Fruit fly (Drosophila melanogaster): ENCODE measurements around the gene CG2004.
A peak's percentile ranks its signal among the peaks of the same experiment; 100 is the strongest.

The CG2004 gene

DNA sequence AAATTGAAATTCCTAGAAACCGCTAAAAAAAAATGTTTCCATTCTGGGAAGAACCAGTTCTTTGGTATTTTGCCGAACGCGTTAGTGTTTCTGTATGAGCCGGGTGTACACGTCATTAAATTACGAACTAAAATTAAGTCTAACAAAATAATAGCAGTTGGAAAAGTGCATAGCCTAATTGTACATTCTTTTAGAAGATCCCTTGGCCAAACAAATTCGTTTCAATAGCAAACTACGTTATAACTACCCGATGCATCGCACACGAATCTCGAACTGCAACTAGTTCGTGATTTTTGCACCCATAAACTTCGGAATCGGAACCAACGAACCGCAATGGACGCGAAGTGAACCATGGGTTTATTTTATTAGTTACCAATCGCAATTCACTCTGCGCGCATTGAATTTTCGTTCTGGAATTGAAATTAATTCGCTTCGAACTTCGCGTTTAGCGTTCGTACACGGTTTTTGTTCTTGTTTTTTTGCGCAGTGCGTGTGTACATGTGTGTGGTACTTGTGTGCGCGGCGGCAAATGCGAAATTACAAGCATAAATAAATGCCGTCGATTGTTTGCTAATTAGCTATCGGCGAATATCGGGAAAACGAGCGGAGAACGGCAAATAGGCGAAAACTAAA is 33.4 kb downstream of the CG2004 start, which contains the start of gene CAH3 (continued):
- peak; percentile 91 for TF ChIP-seq Sox15 (GFP tag; optimal IDR thresholded peaks at IDR 0.05)
- TF ChIP-seq CG6854 (GFP tag; optimal IDR thresholded peaks at IDR 0.05), result peak; percentile 89
- peak; percentile 96 for TF ChIP-seq pdm3 (GFP tag; optimal IDR thresholded peaks at IDR 0.05)
- peak; percentile 96 for TF ChIP-seq esn (GFP tag; optimal IDR thresholded peaks at IDR 0.05)
- peak; percentile 96 for TF ChIP-seq CG32006 (GFP tag; optimal IDR thresholded peaks at IDR 0.05)
- TF ChIP-seq CG6163 (GFP tag; IDR thresholded peaks at IDR 0.05), result peak; percentile 96
- TF ChIP-seq vri (GFP tag; optimal IDR thresholded peaks at IDR 0.05), result peak; percentile 89
- peak; percentile 94 for TF ChIP-seq fd59A (GFP tag; optimal IDR thresholded peaks at IDR 0.05)
- peak; percentile 77 for TF ChIP-seq fd85E (GFP tag; optimal IDR thresholded peaks at IDR 0.05)
- TF ChIP-seq cyc (GFP tag; optimal IDR thresholded peaks at IDR 0.05), result peak; percentile 95
- TF ChIP-seq CG11294 (GFP tag; IDR thresholded peaks at IDR 0.05), result peak; percentile 89
- TF ChIP-seq CG16779 (tag; optimal IDR thresholded peaks at IDR 0.05), result peak; percentile 90
- peak; percentile 94 for TF ChIP-seq Smox (GFP tag; optimal IDR thresholded peaks at IDR 0.05)
- TF ChIP-seq dsx (GFP tag; optimal IDR thresholded peaks at IDR 0.05; ENCODE audit: poor library complexity, severe bottlenecking), result peak; percentile 93
- peak; percentile 95 for TF ChIP-seq Sox102F (GFP tag; optimal IDR thresholded peaks at IDR 0.05)
- peak; percentile 96 for TF ChIP-seq topi (GFP tag; optimal IDR thresholded peaks at IDR 0.05)
- peak; percentile 95 for TF ChIP-seq OdsH (GFP tag; optimal IDR thresholded peaks at IDR 0.05)
- TF ChIP-seq Hr38 (GFP tag; optimal IDR thresholded peaks at IDR 0.05), result no peak
- peak; percentile 95 for TF ChIP-seq CG1621 (tag; optimal IDR thresholded peaks at IDR 0.05)
- peak; percentile 93 for TF ChIP-seq net (GFP tag; optimal IDR thresholded peaks at IDR 0.05)
- peak; percentile 92 for TF ChIP-seq CG9139 (GFP tag; optimal IDR thresholded peaks at IDR 0.05)
- peak; percentile 89 to 94 for TF ChIP-seq salr (GFP tag; optimal IDR thresholded peaks at IDR 0.05)

dm6 chrX:8677434-8677833 is 37.3 kb downstream of the CG2004 start:
- TF ChIP-seq CG16779 (tag; optimal IDR thresholded peaks at IDR 0.05), result peak; percentile 61
- TF ChIP-seq svp (GFP tag), result peak; percentile 96
- TF ChIP-seq dsx (GFP tag; optimal IDR thresholded peaks at IDR 0.05; ENCODE audit: poor library complexity, severe bottlenecking), result peak; percentile 82
- peak; percentile 89 for TF ChIP-seq Eip75B (GFP tag; optimal IDR thresholded peaks at IDR 0.05)
- TF ChIP-seq CG3032 (tag; optimal IDR thresholded peaks at IDR 0.05), result peak; percentile 77
- TF ChIP-seq CG6163 (GFP tag; IDR thresholded peaks at IDR 0.05), result peak; percentile 89
- peak; percentile 28 for TF ChIP-seq Sox14 (GFP tag; optimal IDR thresholded peaks at IDR 0.05)
- peak; percentile 21 for TF ChIP-seq achi (GFP tag; optimal IDR thresholded peaks at IDR 0.05)
- TF ChIP-seq eg (GFP tag; IDR thresholded peaks at IDR 0.05), result peak; percentile 96
- TF ChIP-seq Hr38 (GFP tag; optimal IDR thresholded peaks at IDR 0.05), result no peak
- no peak for TF ChIP-seq net (GFP tag; optimal IDR thresholded peaks at IDR 0.05)
- no peak for TF ChIP-seq Ets21C (GFP tag; optimal IDR thresholded peaks at IDR 0.05)
- TF ChIP-seq acj6 (GFP tag; optimal IDR thresholded peaks at IDR 0.05), result peak; percentile 27
- peak; percentile 50 for TF ChIP-seq CG31627 (GFP tag; optimal IDR thresholded peaks at IDR 0.05)
- no peak for TF ChIP-seq fd85E (GFP tag; optimal IDR thresholded peaks at IDR 0.05)
- TF ChIP-seq topi (GFP tag; optimal IDR thresholded peaks at IDR 0.05), result peak; percentile 53
- no peak for TF ChIP-seq CG6276 (GFP tag; optimal IDR thresholded peaks at IDR 0.05)
- TF ChIP-seq Smox (GFP tag; optimal IDR thresholded peaks at IDR 0.05), result peak; percentile 45
- TF ChIP-seq CG6808 (GFP tag; optimal IDR thresholded peaks at IDR 0.05), result no peak
- TF ChIP-seq Ets96B (tag; optimal IDR thresholded peaks at IDR 0.05), result peak; percentile 2
- no peak for TF ChIP-seq CG9139 (GFP tag; optimal IDR thresholded peaks at IDR 0.05)
- peak; percentile 49 for TF ChIP-seq Gug (GFP tag; IDR thresholded peaks at IDR 0.05)
- TF ChIP-seq lz (GFP tag; optimal IDR thresholded peaks at IDR 0.05), result peak; percentile 62
- peak; percentile 93 for TF ChIP-seq Hr4 (GFP tag; optimal IDR thresholded peaks at IDR 0.05)
- no peak for TF ChIP-seq dac (GFP tag; optimal IDR thresholded peaks at IDR 0.05)
- TF ChIP-seq CG11762 (GFP tag; optimal IDR thresholded peaks at IDR 0.05; ENCODE audit: insufficient read depth), result peak; percentile 2
- peak; percentile 40 for TF ChIP-seq pdm3 (GFP tag; optimal IDR thresholded peaks at IDR 0.05)
- TF ChIP-seq CG6854 (GFP tag; optimal IDR thresholded peaks at IDR 0.05), result no peak
- peak; percentile 47 for TF ChIP-seq OdsH (GFP tag; optimal IDR thresholded peaks at IDR 0.05)
- TF ChIP-seq Eip93F (GFP tag; optimal IDR thresholded peaks at IDR 0.05), result peak; percentile 76
- no peak for TF ChIP-seq Lpt (GFP tag; optimal IDR thresholded peaks at IDR 0.05)
- peak; percentile 98 for TF ChIP-seq Eip78C (GFP tag)
- TF ChIP-seq CG11902 (GFP tag; optimal IDR thresholded peaks at IDR 0.05), result no peak
- TF ChIP-seq Hr39 (GFP tag; optimal IDR thresholded peaks at IDR 0.05), result peak; percentile 57
- TF ChIP-seq CG3919 (GFP tag; optimal IDR thresholded peaks at IDR 0.05), result no peak
- TF ChIP-seq vri (GFP tag; optimal IDR thresholded peaks at IDR 0.05), result peak; percentile 9
- no peak for TF ChIP-seq CG8319 (GFP tag; optimal IDR thresholded peaks at IDR 0.05)
- peak; percentile 64 for TF ChIP-seq CG32006 (GFP tag; optimal IDR thresholded peaks at IDR 0.05)
- peak; percentile 33 for TF ChIP-seq CG4318 (GFP tag; optimal IDR thresholded peaks at IDR 0.05)
- peak; percentile 14 for TF ChIP-seq CG6792 (GFP tag; optimal IDR thresholded peaks at IDR 0.05)

All from whole organism, prepupa.